Worm (Caenorhabditis elegans) whole organism, L3 larva: ENCODE results near the gene C13F10.7.

ENCODE experiments used
- R02D3.7 ChIP-seq: fragments of 150-350 bp; optimal IDR thresholded peaks from 2 replicates; lab custom pipeline; 2014; ENCODE audit warnings: missing biosample characterization, missing genetic modification characterization
- ZK546.5 ChIP-seq: sonication (generic microtip); optimal IDR thresholded peaks from 2 replicates; lab custom pipeline; 2017; ENCODE audit warnings: missing biosample characterization, missing genetic modification characterization
- aly-2 ChIP-seq: fragments of 150-350 bp; optimal IDR thresholded peaks from 2 replicates; lab custom pipeline; 2014; ENCODE audit warnings: missing biosample characterization, missing genetic modification characterization
- ama-1 ChIP-seq: fragments of 150-350 bp; optimal IDR thresholded peaks from 2 replicates; lab custom pipeline; 2018
- ceh-16 ChIP-seq: sonication (generic microtip); optimal IDR thresholded peaks from 2 replicates; lab custom pipeline; 2017; ENCODE audit warnings: missing biosample characterization, missing genetic modification characterization
- ceh-28 ChIP-seq: fragments of 150-350 bp; optimal IDR thresholded peaks from 2 replicates; lab custom pipeline; 2014; ENCODE audit warnings: missing biosample characterization, missing genetic modification reagents, missing genetic modification characterization
- ceh-82 ChIP-seq: fragments of 150-350 bp; optimal IDR thresholded peaks from 2 replicates; lab custom pipeline; 2014; ENCODE audit warnings: missing biosample characterization, missing genetic modification characterization
- ceh-9 ChIP-seq: sonication (generic microtip); optimal IDR thresholded peaks from 2 replicates; lab custom pipeline; 2018; ENCODE audit warnings: missing biosample characterization, missing genetic modification characterization
- daf-12 ChIP-seq: fragments of 150-350 bp; optimal IDR thresholded peaks from 2 replicates; lab custom pipeline; 2014; ENCODE audit warnings: missing biosample characterization, missing genetic modification reagents, missing genetic modification characterization
- egl-27 ChIP-seq: sonication (generic microtip); optimal IDR thresholded peaks from 4 replicates; lab custom pipeline; 2017; ENCODE audit warnings: missing biosample characterization, missing genetic modification reagents, missing genetic modification characterization
- egl-5 ChIP-seq: fragments of 150-350 bp; optimal IDR thresholded peaks from 2 replicates; lab custom pipeline; 2017; ENCODE audit warnings: missing biosample characterization, missing genetic modification reagents, missing genetic modification characterization, inconsistent platforms
- elt-1 ChIP-seq: fragments of 150-350 bp; optimal IDR thresholded peaks from 2 replicates; lab custom pipeline; 2014; ENCODE audit warnings: missing biosample characterization, missing genetic modification characterization
- elt-2 ChIP-seq: sonication (generic microtip); optimal IDR thresholded peaks from 2 replicates; lab custom pipeline; 2016; ENCODE audit warnings: missing genetic modification reagents, mild to moderate bottlenecking, missing genetic modification characterization, missing compliant biosample characterization
- elt-3 ChIP-seq, 3 experiments: fragments of 150-350 bp in 1 of 3; sonication (generic microtip) in 2 of 3; optimal IDR thresholded peaks; 2 replicates in 2 of 3; 4 replicates in 1 of 3; lab custom pipeline; 2014 to 2017; ENCODE audit warnings: missing biosample characterization in 3 of 3, missing genetic modification characterization in 3 of 3
- eor-1 ChIP-seq, 2 experiments: fragments of 150-350 bp; optimal IDR thresholded peaks; 2 replicates each; lab custom pipeline; 2014 to 2018; ENCODE audit warnings: missing biosample characterization in 2 of 2, missing genetic modification characterization in 2 of 2
- fkh-10 ChIP-seq: sonication (generic microtip); optimal IDR thresholded peaks from 2 replicates; lab custom pipeline; 2017; ENCODE audit warnings: missing biosample characterization, missing genetic modification reagents, missing genetic modification characterization
- fkh-2 ChIP-seq: fragments of 150-350 bp; optimal IDR thresholded peaks from 2 replicates; lab custom pipeline; 2014; ENCODE audit warnings: missing biosample characterization, missing genetic modification reagents, missing genetic modification characterization
- hmg-11 ChIP-seq: sonication (generic microtip); optimal IDR thresholded peaks from 2 replicates; lab custom pipeline; 2016; ENCODE audit warnings: missing genetic modification characterization, missing compliant biosample characterization
- jun-1 ChIP-seq: fragments of 150-350 bp; optimal IDR thresholded peaks from 2 replicates; lab custom pipeline; 2014; ENCODE audit warnings: missing biosample characterization, missing genetic modification reagents, missing genetic modification characterization
- lin-15B ChIP-seq: fragments of 150-350 bp; optimal IDR thresholded peaks from 2 replicates; lab custom pipeline; 2014; ENCODE audit warnings: missing biosample characterization, missing genetic modification characterization
- lin-39 ChIP-seq: fragments of 150-350 bp; optimal IDR thresholded peaks from 2 replicates; lab custom pipeline; 2018; ENCODE audit warnings: missing biosample characterization, missing genetic modification reagents, missing genetic modification characterization
- mdl-1 ChIP-seq: fragments of 150-350 bp; optimal IDR thresholded peaks from 2 replicates; lab custom pipeline; 2014; ENCODE audit warnings: missing biosample characterization, missing genetic modification characterization
- mml-1 ChIP-seq: fragments of 150-350 bp; sonication (generic microtip); optimal IDR thresholded peaks from 3 replicates; lab custom pipeline; 2014; ENCODE audit warnings: missing biosample characterization, missing genetic modification characterization
- nfya-1 ChIP-seq: sonication (generic microtip); optimal IDR thresholded peaks from 2 replicates; lab custom pipeline; 2017; ENCODE audit warnings: missing genetic modification characterization, mild to moderate bottlenecking, missing compliant biosample characterization, antibody characterized with exemption, moderate library complexity; ENCODE audit not compliant: insufficient read depth
- nhr-11 ChIP-seq: fragments of 150-350 bp; optimal IDR thresholded peaks from 2 replicates; lab custom pipeline; 2014; ENCODE audit warnings: missing biosample characterization, missing genetic modification characterization
- nhr-23 ChIP-seq: fragments of 150-350 bp; optimal IDR thresholded peaks from 2 replicates; lab custom pipeline; 2014; ENCODE audit warnings: missing biosample characterization, missing genetic modification reagents, missing genetic modification characterization
- nhr-237 ChIP-seq: fragments of 150-350 bp; optimal IDR thresholded peaks from 2 replicates; lab custom pipeline; 2014; ENCODE audit warnings: missing biosample characterization, missing genetic modification characterization
- nhr-25 ChIP-seq: sonication (generic microtip); optimal IDR thresholded peaks from 2 replicates; lab custom pipeline; 2017; ENCODE audit warnings: missing biosample characterization, missing genetic modification characterization
- nhr-28 ChIP-seq: fragments of 150-350 bp; optimal IDR thresholded peaks from 2 replicates; lab custom pipeline; 2014; ENCODE audit warnings: missing biosample characterization, missing genetic modification characterization
- nhr-43 ChIP-seq: sonication (generic microtip); optimal IDR thresholded peaks from 2 replicates; lab custom pipeline; 2016; ENCODE audit warnings: mild to moderate bottlenecking, missing genetic modification characterization, missing compliant biosample characterization; ENCODE audit not compliant: poor library complexity, severe bottlenecking
- nhr-67 ChIP-seq: fragments of 150-350 bp; optimal IDR thresholded peaks from 2 replicates; lab custom pipeline; 2014; ENCODE audit warnings: missing biosample characterization, missing genetic modification characterization
- nhr-76 ChIP-seq: fragments of 150-350 bp; sonication (generic microtip); optimal IDR thresholded peaks from 5 replicates; lab custom pipeline; 2014; ENCODE audit warnings: missing biosample characterization, missing genetic modification characterization
- nhr-77 ChIP-seq: fragments of 150-350 bp; optimal IDR thresholded peaks from 2 replicates; lab custom pipeline; 2014; ENCODE audit warnings: missing biosample characterization, missing genetic modification characterization
- pha-4 ChIP-seq: fragments of 150-350 bp; optimal IDR thresholded peaks from 2 replicates; lab custom pipeline; 2014; ENCODE audit warnings: missing biosample characterization, missing genetic modification reagents, missing genetic modification characterization
- pqm-1 ChIP-seq: fragments of 150-350 bp; optimal IDR thresholded peaks from 2 replicates; lab custom pipeline; 2017; ENCODE audit warnings: missing biosample characterization, missing genetic modification characterization, inconsistent platforms
- sea-2 ChIP-seq: fragments of 150-350 bp; sonication (generic microtip); optimal IDR thresholded peaks from 4 replicates; lab custom pipeline; 2014; ENCODE audit warnings: missing biosample characterization, missing genetic modification reagents, missing genetic modification characterization
- skn-1 ChIP-seq: fragments of 150-350 bp; optimal IDR thresholded peaks from 2 replicates; lab custom pipeline; 2014; ENCODE audit warnings: missing biosample characterization, missing genetic modification characterization
- snpc-4 ChIP-seq: fragments of 150-350 bp; optimal IDR thresholded peaks from 2 replicates; lab custom pipeline; 2014; ENCODE audit warnings: missing biosample characterization, missing genetic modification characterization
- unc-39 ChIP-seq: sonication (generic microtip); optimal IDR thresholded peaks from 4 replicates; lab custom pipeline; 2017; ENCODE audit warnings: missing biosample characterization, missing genetic modification characterization
- unc-62 ChIP-seq: fragments of 150-350 bp; sonication (generic microtip); optimal IDR thresholded peaks from 4 replicates; lab custom pipeline; 2014; ENCODE audit warnings: missing biosample characterization, missing genetic modification reagents, missing genetic modification characterization
- zag-1 ChIP-seq: fragments of 150-350 bp; optimal IDR thresholded peaks from 2 replicates; lab custom pipeline; 2014; ENCODE audit warnings: missing biosample characterization, missing genetic modification characterization
- ztf-11 ChIP-seq: fragments of 150-350 bp; optimal IDR thresholded peaks from 2 replicates; lab custom pipeline; 2014; ENCODE audit warnings: missing biosample characterization, missing genetic modification characterization
- ztf-4 ChIP-seq: fragments of 150-350 bp; optimal IDR thresholded peaks from 2 replicates; lab custom pipeline; 2014; ENCODE audit warnings: missing biosample characterization, missing genetic modification characterization

The C13F10.7 gene

ce11 chrV:7237094-7237132 is 13.9 kb upstream of the C13F10.7 start, which contains the start of gene hpo-9:
hpo-9 (minus strand) TSS chrV:7237130.
- TF ChIP-seq ceh-16 (tag; lab: Kevin White, UChicago) (no peak), nhr-77 (tag; lab: Kevin White, UChicago) (no peak)

DNA sequence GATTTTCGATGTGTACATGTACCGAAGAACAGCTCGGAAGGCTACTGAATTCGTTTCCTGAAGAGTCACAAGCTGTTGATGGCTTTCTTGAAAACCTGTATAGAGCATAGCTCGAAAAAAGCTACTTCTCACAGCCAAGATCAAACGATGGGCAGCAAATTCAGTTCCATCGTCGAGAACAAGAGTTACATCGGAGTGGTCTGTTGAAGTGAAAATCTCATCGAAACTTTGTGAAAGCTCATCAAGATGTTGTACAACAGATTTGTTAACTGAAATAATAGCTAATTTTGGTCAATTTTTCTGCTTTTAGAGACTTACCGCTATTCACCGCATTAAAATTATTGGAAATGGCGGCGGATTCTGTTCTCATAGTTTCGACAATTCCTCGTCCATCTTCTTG is 13.6 kb upstream of the C13F10.7 start:
- no peak for TF ChIP-seq ceh-16 (tag; lab: Kevin White, UChicago)
- no peak for TF ChIP-seq fkh-10
- no peak for TF ChIP-seq elt-2 (tag; lab: Kevin White, UChicago)
- TF ChIP-seq elt-1 (tag; lab: Kevin White, UChicago): no peak
- no peak for TF ChIP-seq mml-1
- no peak for TF ChIP-seq nhr-237
- TF ChIP-seq ceh-28: no peak
- no peak for TF ChIP-seq daf-12 (tag; lab: Kevin White, UChicago)
- TF ChIP-seq ceh-82 (tag; lab: Kevin White, UChicago): no peak
- TF ChIP-seq lin-15B (tag; lab: Kevin White, UChicago): no peak
- TF ChIP-seq ama-1 (lab: Kevin White, UChicago): no peak
- no peak for TF ChIP-seq nhr-28
- TF ChIP-seq pha-4: no peak
- TF ChIP-seq ztf-4 (tag; lab: Kevin White, UChicago): no peak
- TF ChIP-seq fkh-2 (tag; lab: Kevin White, UChicago): no peak
- TF ChIP-seq unc-62 (GFP tag; lab: Kevin White, UChicago): no peak
- TF ChIP-seq nhr-43 (tag; lab: Kevin White, UChicago): no peak

- TF ChIP-seq fkh-2 (tag; lab: Kevin White, UChicago): no peak
- no peak for TF ChIP-seq fkh-10
- TF ChIP-seq ceh-82 (tag; lab: Kevin White, UChicago): no peak
- no peak for TF ChIP-seq nhr-23
- TF ChIP-seq ceh-28: no peak
- no peak for TF ChIP-seq zag-1 (tag; lab: Kevin White, UChicago)
- TF ChIP-seq nhr-67 (tag; lab: Kevin White, UChicago): no peak
- no peak for TF ChIP-seq aly-2 (tag; lab: Kevin White, UChicago)
- TF ChIP-seq snpc-4 (tag; lab: Kevin White, UChicago): no peak
- no peak for TF ChIP-seq hmg-11 (tag; lab: Kevin White, UChicago)
- no peak for TF ChIP-seq nhr-237
Observed at ce11 chrV:7234726-7235125, 11.7 kb upstream of the C13F10.7 start, which contains the start of gene C05C8.5. C05C8.5 (minus strand) TSS chrV:7234826.

ce11 chrV:7231524-7231923 is 8.5 kb upstream of the C13F10.7 start:
- TF ChIP-seq daf-12 (tag; lab: Kevin White, UChicago) (no peak), ceh-28 (no peak), nfya-1 (tag; lab: Kevin White, UChicago) (no peak), nhr-43 (tag; lab: Kevin White, UChicago) (no peak), egl-27 (tag; lab: Kevin White, UChicago) (no peak), skn-1 (tag; lab: Kevin White, UChicago) (no peak)

ce11 chrV:7230847-7231246 is 7.8 kb upstream of the C13F10.7 start, which contains the start of the genes gei-6 and krr-1:
gei-6 (minus strand) TSS chrV:7230848.
krr-1 (plus strand) TSS chrV:7231190.
- TF ChIP-seq nhr-28 (no peak), skn-1 (tag; lab: Kevin White, UChicago) (no peak), ztf-4 (tag; lab: Kevin White, UChicago) (no peak), ztf-11 (tag; lab: Kevin White, UChicago) (no peak), ceh-9 (no peak), ZK546.5 (tag; lab: Kevin White, UChicago) (no peak), ama-1 (lab: Kevin White, UChicago) (no peak), sea-2 (no peak), elt-1 (tag; lab: Kevin White, UChicago) (no peak), mml-1 (no peak), egl-5 (tag; lab: Kevin White, UChicago) (no peak), unc-39 (tag; lab: Kevin White, UChicago) (no peak), mdl-1 (no peak), pqm-1 (tag; lab: Kevin White, UChicago) (no peak), jun-1 (no peak), lin-15B (tag; lab: Kevin White, UChicago) (peak; percentile 78), ceh-82 (tag; lab: Kevin White, UChicago) (no peak), nfya-1 (tag; lab: Kevin White, UChicago) (peak; percentile 58), elt-3 (tag; optimal IDR thresholded peaks at IDR 0.05; lab: Kevin White, UChicago) (no peak), fkh-2 (tag; lab: Kevin White, UChicago) (no peak), nhr-23 (peak; percentile 50), nhr-11 (no peak), nhr-25 (tag; lab: Kevin White, UChicago) (no peak), pha-4 (peak; percentile 65), daf-12 (tag; lab: Kevin White, UChicago) (no peak), R02D3.7 (tag; lab: Kevin White, UChicago) (peak; percentile 17), hmg-11 (tag; lab: Kevin White, UChicago) (peak; percentile 73), lin-39 (tag; lab: Kevin White, UChicago) (peak; percentile 12), snpc-4 (tag; lab: Kevin White, UChicago) (no peak), unc-62 (GFP tag; lab: Kevin White, UChicago) (no peak), eor-1 (tag; optimal IDR thresholded peaks at IDR 0.05; lab: Kevin White, UChicago) (no peak), aly-2 (tag; lab: Kevin White, UChicago) (no peak), elt-2 (tag; lab: Kevin White, UChicago) (peak; percentile 14), nhr-76 (tag; lab: Kevin White, UChicago) (no peak), nhr-43 (tag; lab: Kevin White, UChicago) (peak; percentile 20), ceh-16 (tag; lab: Kevin White, UChicago) (no peak)
- TF ChIP-seq, all 47 proteins: peak for 9
